Worm (Caenorhabditis elegans) whole organism, late embryonic: ENCODE results near the gene cyp-35A3.

ENCODE experiments used
- ahr-1 ChIP-seq: sonication (generic microtip); optimal IDR thresholded peaks from 2 replicates; lab custom pipeline; 2016; ENCODE audit warnings: missing genetic modification characterization, missing compliant biosample characterization
- ama-1 ChIP-seq: fragments of 150-350 bp; optimal IDR thresholded peaks from 2 replicates; lab custom pipeline; 2014
- ceh-30 ChIP-seq: fragments of 150-350 bp; optimal IDR thresholded peaks from 2 replicates; lab custom pipeline; 2014; ENCODE audit warnings: missing biosample characterization, missing genetic modification characterization
- ceh-31 ChIP-seq: sonication (generic microtip); optimal IDR thresholded peaks from 2 replicates; lab custom pipeline; 2016; ENCODE audit warnings: missing genetic modification characterization, missing compliant biosample characterization
- che-1 ChIP-seq: sonication (generic microtip); optimal IDR thresholded peaks from 2 replicates; lab custom pipeline; 2016; ENCODE audit warnings: mild to moderate bottlenecking, missing genetic modification characterization, missing compliant biosample characterization
- elt-4 ChIP-seq: sonication (generic microtip); optimal IDR thresholded peaks from 2 replicates; lab custom pipeline; 2016; ENCODE audit warnings: missing genetic modification characterization, missing compliant biosample characterization
- fkh-10 ChIP-seq: fragments of 150-350 bp; optimal IDR thresholded peaks from 2 replicates; lab custom pipeline; 2014; ENCODE audit warnings: missing biosample characterization, missing genetic modification reagents, missing genetic modification characterization
- lin-11 ChIP-seq: fragments of 200-800 bp; sonication (Bioruptor generic); optimal IDR thresholded peaks from 2 replicates; lab custom pipeline; 2018; ENCODE audit warnings: mild to moderate bottlenecking, missing genetic modification characterization, missing compliant biosample characterization
- pha-4 ChIP-seq: fragments of 150-350 bp; optimal IDR thresholded peaks from 2 replicates; lab custom pipeline; 2018; ENCODE audit warnings: missing biosample characterization, missing genetic modification reagents, missing genetic modification characterization
- pqm-1 ChIP-seq: sonication (generic microtip); optimal IDR thresholded peaks from 2 replicates; lab custom pipeline; 2016; ENCODE audit warnings: missing genetic modification characterization, missing compliant biosample characterization

- no peak for TF ChIP-seq pqm-1 (tag; lab: Kevin White, UChicago)
- TF ChIP-seq pha-4: no peak
- TF ChIP-seq fkh-10 (GFP tag; lab: Kevin White, UChicago): no peak
- no peak for TF ChIP-seq ceh-31 (tag; lab: Kevin White, UChicago)
- TF ChIP-seq elt-4: no peak
- TF ChIP-seq ceh-30 (tag; lab: Kevin White, UChicago): no peak
- TF ChIP-seq lin-11 (tag; lab: Kevin White, UChicago): no peak
- TF ChIP-seq ahr-1: no peak
- no peak for TF ChIP-seq ama-1
- no peak for TF ChIP-seq che-1 (tag; lab: Kevin White, UChicago)
Observed at ce11 chrV:3994048-3994447, 28.4 kb upstream of the cyp-35A3 start, which contains the start of gene K09D9.9.
